Worm (Caenorhabditis elegans) whole organism, midembryonic: Measurements from ENCODE around the gene ZK105.12.

Experiments
- T22C8.4 ChIP-seq: fragments of 200-800 bp; sonication (Bioruptor generic); IDR thresholded peaks from 2 replicates; pipeline ENCODE4 v1.3.6; 2022; ENCODE audit warnings: missing genetic modification characterization, missing compliant biosample characterization
- cog-1 ChIP-seq: sonication (generic microtip); optimal IDR thresholded peaks from 2 replicates; lab custom pipeline; 2016; ENCODE audit warnings: missing genetic modification characterization, missing compliant biosample characterization
- flt-1 ChIP-seq: fragments of 200-800 bp; sonication (Bioruptor generic); IDR thresholded peaks from 2 replicates; pipeline ENCODE4 v1.3.6; 2022; ENCODE audit warnings: missing genetic modification characterization, missing compliant biosample characterization
- klf-2 ChIP-seq: fragments of 200-800 bp; sonication (Bioruptor generic); conservative IDR thresholded peaks from 2 replicates; pipeline ENCODE4 v1.3.6; 2022; ENCODE audit warnings: missing genetic modification reagents, missing genetic modification characterization, missing compliant biosample characterization
- med-1 ChIP-seq: sonication (generic microtip); optimal IDR thresholded peaks from 2 replicates; lab custom pipeline; 2017; ENCODE audit warnings: missing genetic modification characterization, mild to moderate bottlenecking, missing compliant biosample characterization, antibody characterized with exemption, missing genetic modification reagents; ENCODE audit not compliant: insufficient read depth
- ref-1 ChIP-seq: fragments of 200-800 bp; sonication (Bioruptor generic); conservative IDR thresholded peaks from 2 replicates; pipeline ENCODE4 v1.3.6; 2022; ENCODE audit warnings: missing genetic modification reagents, missing genetic modification characterization, missing compliant biosample characterization
- tab-1 ChIP-seq: fragments of 200-800 bp; sonication (Bioruptor generic); IDR thresholded peaks from 2 replicates; pipeline ENCODE4 v1.3.6; 2022; ENCODE audit warnings: missing genetic modification characterization, missing compliant biosample characterization
- ztf-23 ChIP-seq: fragments of 200-800 bp; sonication (Bioruptor generic); IDR thresholded peaks from 2 replicates; pipeline ENCODE4 v1.3.6; 2022; ENCODE audit warnings: missing genetic modification reagents, missing genetic modification characterization, missing compliant biosample characterization
- ztf-29 ChIP-seq: fragments of 200-800 bp; sonication (Bioruptor generic); IDR thresholded peaks from 2 replicates; pipeline ENCODE4 v1.3.6; 2022; ENCODE audit warnings: missing genetic modification reagents, missing genetic modification characterization, missing compliant biosample characterization

Gene ZK105.12

DNA sequence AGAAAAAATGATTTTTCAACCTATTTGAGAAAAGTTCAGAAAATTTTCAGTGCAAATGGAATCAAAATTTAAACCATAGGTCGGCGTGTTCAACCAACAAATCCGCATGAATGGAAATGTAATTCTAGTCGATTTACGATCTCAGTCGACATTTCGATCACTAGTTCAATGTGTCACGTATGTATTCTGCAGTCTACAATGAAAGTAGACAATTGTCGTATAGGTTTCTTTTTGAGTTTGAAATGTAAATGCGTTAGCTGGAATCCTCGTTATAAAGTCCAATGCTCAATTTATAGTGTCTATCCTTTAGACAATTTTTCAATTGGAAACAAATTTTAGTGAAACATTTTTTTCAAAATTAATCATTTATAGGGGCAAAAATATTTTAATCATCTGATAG lies at the start of gene ZK105.12:
TSS of gene ZK105.12 (minus strand) at position 101 of the 400 bp plus-strand sequence.
- TF ChIP-seq ref-1 (GFP tag; lab: Robert Waterston, UW) = no peak
- no peak for TF ChIP-seq med-1 (GFP tag; lab: Kevin White, UChicago)
- TF ChIP-seq flt-1 = no peak
- no peak for TF ChIP-seq tab-1 (GFP tag; lab: Robert Waterston, UW)
- no peak for TF ChIP-seq ztf-29 (GFP tag; lab: Robert Waterston, UW)
- no peak for TF ChIP-seq cog-1 (tag; lab: Kevin White, UChicago)
- TF ChIP-seq ztf-23 (GFP tag; lab: Robert Waterston, UW) = no peak
- TF ChIP-seq T22C8.4 (GFP tag; lab: Robert Waterston, UW) = no peak
- TF ChIP-seq klf-2 = no peak

DNA sequence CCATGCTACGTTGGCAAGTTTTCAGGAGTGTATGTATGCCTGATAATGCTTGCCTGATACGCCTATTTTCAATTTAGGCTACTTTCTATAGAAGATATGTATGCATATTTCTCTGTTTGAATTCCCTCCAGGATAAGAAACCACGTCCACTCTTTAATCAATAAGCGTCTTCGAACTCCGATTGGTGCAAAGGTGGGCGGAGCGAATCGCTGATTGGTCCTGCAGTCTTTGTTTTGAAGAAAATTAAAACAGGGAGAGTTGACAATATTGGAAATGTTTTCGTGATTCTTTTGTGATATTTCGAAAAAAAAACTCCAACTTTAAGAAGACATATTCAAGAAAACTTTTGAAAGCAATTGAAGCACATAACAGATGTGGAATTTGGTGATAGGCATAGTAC lies 46.0 kb upstream of the ZK105.12 start:
- TF ChIP-seq cog-1 (tag; lab: Kevin White, UChicago) (no peak), klf-2 (no peak), T22C8.4 (GFP tag; lab: Robert Waterston, UW) (no peak), flt-1 (no peak), ztf-23 (GFP tag; lab: Robert Waterston, UW) (no peak), ztf-29 (GFP tag; lab: Robert Waterston, UW) (no peak)

DNA sequence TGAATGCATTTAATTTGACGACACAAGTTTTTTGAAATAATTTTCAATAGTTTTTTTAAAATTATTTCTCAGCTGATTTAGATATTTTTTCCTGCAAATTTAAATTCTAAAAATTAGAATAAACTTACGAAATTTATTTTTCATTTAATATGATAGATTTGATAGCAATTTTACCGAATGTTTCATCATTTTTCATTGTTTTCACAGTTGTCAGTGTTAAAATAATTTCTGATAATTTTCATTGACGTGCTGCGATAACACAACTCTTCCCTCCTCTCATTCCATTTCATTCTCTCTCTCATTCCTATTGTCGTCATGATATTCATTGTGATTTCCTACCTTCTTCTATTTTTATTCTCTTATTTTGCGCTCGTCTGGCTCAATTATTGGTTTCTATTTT lies 44.2 kb upstream of the ZK105.12 start, which contains the start of gene hint-3:
TSS of gene hint-3 (plus strand) at position 301 of the 400 bp plus-strand sequence.
- TF ChIP-seq ref-1 (GFP tag; lab: Robert Waterston, UW) (no peak), tab-1 (GFP tag; lab: Robert Waterston, UW) (no peak), flt-1 (no peak), klf-2 (no peak), ztf-23 (GFP tag; lab: Robert Waterston, UW) (no peak), T22C8.4 (GFP tag; lab: Robert Waterston, UW) (no peak), med-1 (GFP tag; lab: Kevin White, UChicago) (no peak), ztf-29 (GFP tag; lab: Robert Waterston, UW) (no peak), cog-1 (tag; lab: Kevin White, UChicago) (no peak)

DNA sequence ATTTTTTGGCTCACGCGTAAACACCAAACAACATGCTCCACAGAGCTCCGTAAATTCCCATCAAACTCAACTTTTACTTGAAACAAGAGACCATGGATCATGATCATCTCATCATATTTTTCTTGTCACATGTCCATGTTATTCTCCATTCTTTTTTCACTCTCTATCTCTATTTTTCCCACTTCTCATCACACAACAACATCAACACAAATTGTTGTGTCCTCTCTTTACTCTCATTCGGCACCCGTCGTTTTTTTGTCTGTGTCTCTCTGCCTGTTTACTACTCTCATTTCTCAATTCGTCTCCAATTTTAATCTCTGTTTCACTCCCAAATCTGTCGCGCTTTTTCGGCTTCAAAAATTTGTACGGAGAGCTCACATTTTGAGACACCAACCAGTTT lies 43.3 kb upstream of the ZK105.12 start:
- no peak for TF ChIP-seq T22C8.4 (GFP tag; lab: Robert Waterston, UW)
- TF ChIP-seq tab-1 (GFP tag; lab: Robert Waterston, UW) = no peak
- TF ChIP-seq cog-1 (tag; lab: Kevin White, UChicago) = no peak
- TF ChIP-seq ztf-29 (GFP tag; lab: Robert Waterston, UW) = no peak
- no peak for TF ChIP-seq med-1 (GFP tag; lab: Kevin White, UChicago)
- no peak for TF ChIP-seq flt-1
- no peak for TF ChIP-seq ztf-23 (GFP tag; lab: Robert Waterston, UW)
- TF ChIP-seq klf-2 = no peak
- TF ChIP-seq ref-1 (GFP tag; lab: Robert Waterston, UW) = no peak

DNA sequence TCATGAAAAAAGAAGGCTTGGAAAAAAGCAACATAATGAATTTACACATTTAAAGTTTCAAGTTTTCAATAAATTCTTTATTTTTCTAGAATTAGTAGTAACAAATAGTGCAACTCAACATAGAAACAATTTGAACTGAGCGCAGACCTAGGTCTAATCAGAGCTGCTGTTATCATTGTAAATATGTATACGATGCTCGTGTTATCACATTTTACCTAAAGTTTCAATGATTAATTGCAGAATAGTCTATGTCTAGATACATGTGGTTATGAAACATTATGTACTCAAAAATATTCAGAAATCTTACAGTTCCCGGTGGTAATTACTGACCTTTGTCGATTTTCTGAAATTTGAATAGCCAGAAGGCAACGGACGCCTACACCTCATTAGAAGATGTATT lies 40.1 kb upstream of the ZK105.12 start:
- TF ChIP-seq ztf-23 (GFP tag; lab: Robert Waterston, UW) (no peak), T22C8.4 (GFP tag; lab: Robert Waterston, UW) (no peak), ref-1 (GFP tag; lab: Robert Waterston, UW) (no peak), cog-1 (tag; lab: Kevin White, UChicago) (no peak), klf-2 (no peak), med-1 (GFP tag; lab: Kevin White, UChicago) (no peak), tab-1 (GFP tag; lab: Robert Waterston, UW) (no peak), ztf-29 (GFP tag; lab: Robert Waterston, UW) (no peak), flt-1 (no peak)

- TF ChIP-seq klf-2 (no peak), cog-1 (tag; lab: Kevin White, UChicago) (no peak), ztf-29 (GFP tag; lab: Robert Waterston, UW) (no peak), flt-1 (no peak), med-1 (GFP tag; lab: Kevin White, UChicago) (no peak)
Measured at ce11 chrV:7754557-7754956, 38.6 kb upstream of the ZK105.12 start, which contains the start of gene T05B11.4. T05B11.4 (minus strand) TSS chrV:7754657.

DNA sequence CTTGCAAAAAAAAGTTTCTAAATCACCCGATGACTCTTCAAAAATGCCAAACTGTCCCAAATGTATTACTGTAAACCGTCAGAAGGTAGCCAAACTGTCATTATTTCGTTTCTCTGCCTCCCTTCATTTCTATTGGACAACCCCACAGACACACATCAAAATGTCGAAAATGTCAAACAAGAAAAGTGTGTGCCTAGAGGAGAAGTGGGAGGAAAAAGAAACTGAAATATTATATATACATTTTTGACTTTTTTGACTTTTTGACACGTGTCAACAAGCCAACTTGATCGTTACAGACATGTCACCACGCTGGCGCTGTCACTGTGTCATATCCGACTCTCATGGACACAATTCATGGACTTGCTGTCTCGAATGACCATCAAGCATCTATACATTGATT lies 33.8 kb upstream of the ZK105.12 start:
- no peak for TF ChIP-seq cog-1 (tag; lab: Kevin White, UChicago)
- TF ChIP-seq klf-2 = no peak
- no peak for TF ChIP-seq med-1 (GFP tag; lab: Kevin White, UChicago)
- no peak for TF ChIP-seq T22C8.4 (GFP tag; lab: Robert Waterston, UW)
- TF ChIP-seq ztf-23 (GFP tag; lab: Robert Waterston, UW) = no peak
- TF ChIP-seq tab-1 (GFP tag; lab: Robert Waterston, UW) = no peak
- no peak for TF ChIP-seq ztf-29 (GFP tag; lab: Robert Waterston, UW)
- TF ChIP-seq flt-1 = no peak
- no peak for TF ChIP-seq ref-1 (GFP tag; lab: Robert Waterston, UW)

DNA sequence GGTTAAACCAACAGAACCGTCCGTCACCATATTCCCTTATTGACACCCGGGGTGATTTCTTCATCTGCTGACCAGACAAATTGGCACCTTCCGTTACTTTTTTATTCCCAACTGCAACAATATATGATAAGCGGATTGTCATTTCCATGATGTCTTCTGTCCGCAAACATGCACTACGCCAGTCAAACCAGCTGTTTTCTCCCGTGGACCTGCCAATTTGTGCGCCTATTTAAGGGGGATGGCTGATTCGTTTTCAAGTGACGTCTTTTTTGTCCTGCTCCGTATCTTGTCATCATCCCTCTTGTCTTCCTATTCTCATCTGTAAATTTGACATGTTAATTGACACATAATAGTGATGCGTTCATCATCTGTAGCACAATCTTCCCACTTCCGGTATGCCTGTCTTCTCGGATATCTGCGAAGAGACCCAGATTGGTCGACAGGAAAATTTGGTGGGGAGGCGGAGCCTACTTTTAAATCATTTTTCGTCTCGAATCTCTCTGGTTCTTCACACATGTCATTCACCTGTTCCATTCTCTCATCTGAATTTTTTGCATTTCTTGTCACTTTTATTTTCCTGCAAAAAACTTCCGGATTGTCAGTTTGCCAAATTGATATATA lies 32.2 kb upstream of the ZK105.12 start:
- TF ChIP-seq T22C8.4 (GFP tag; lab: Robert Waterston, UW) (no peak), flt-1 (peak; percentile 31; the same call in 1 of the 2 replicates), klf-2 (no peak), cog-1 (tag; lab: Kevin White, UChicago) (no peak), ztf-23 (GFP tag; lab: Robert Waterston, UW) (no peak), tab-1 (GFP tag; lab: Robert Waterston, UW) (no peak)

ce11 chrV:7747132-7747531 lies 31.2 kb upstream of the ZK105.12 start:
- TF ChIP-seq ztf-29 (GFP tag; lab: Robert Waterston, UW) (no peak), T22C8.4 (GFP tag; lab: Robert Waterston, UW) (no peak), klf-2 (no peak), med-1 (GFP tag; lab: Kevin White, UChicago) (no peak), ref-1 (GFP tag; lab: Robert Waterston, UW) (no peak), ztf-23 (GFP tag; lab: Robert Waterston, UW) (no peak), tab-1 (GFP tag; lab: Robert Waterston, UW) (no peak), cog-1 (tag; lab: Kevin White, UChicago) (no peak), flt-1 (no peak)
